Worm (Caenorhabditis elegans) whole organism, mixed stage, embryonic: ENCODE data around the gene D1054.9.
A peak's percentile ranks its signal among the peaks of the same experiment; 100 is the strongest.

Experiments used
- M03D4.4 ChIP-seq: sonication (generic microtip); optimal IDR thresholded peaks from 2 replicates; lab custom pipeline; 2017; ENCODE audit warnings: mild to moderate bottlenecking, missing genetic modification characterization, missing compliant biosample characterization
- bed-3 ChIP-seq: fragments of 200-800 bp; sonication (Bioruptor generic); optimal IDR thresholded peaks from 3 replicates; lab custom pipeline; 2018; ENCODE audit warnings: mild to moderate bottlenecking, missing genetic modification characterization, moderate library complexity, missing compliant biosample characterization
- blmp-1 ChIP-seq: fragments of 150-350 bp; optimal IDR thresholded peaks from 2 replicates; lab custom pipeline; 2014; ENCODE audit warnings: missing biosample characterization, missing genetic modification characterization
- ceh-39 ChIP-seq: fragments of 150-350 bp; optimal IDR thresholded peaks from 2 replicates; lab custom pipeline; 2014; ENCODE audit warnings: missing biosample characterization, missing genetic modification characterization
- ceh-43 ChIP-seq: fragments of 200-800 bp; sonication (Bioruptor generic); optimal IDR thresholded peaks from 2 replicates; lab custom pipeline; 2018; ENCODE audit warnings: mild to moderate bottlenecking, missing genetic modification characterization, moderate library complexity, missing compliant biosample characterization
- ceh-83 ChIP-seq: fragments of 200-800 bp; sonication (Bioruptor generic); optimal IDR thresholded peaks from 2 replicates; lab custom pipeline; 2018; ENCODE audit warnings: mild to moderate bottlenecking, missing genetic modification characterization, missing compliant biosample characterization
- ces-1 ChIP-seq: fragments of 150-350 bp; optimal IDR thresholded peaks from 2 replicates; lab custom pipeline; 2014; ENCODE audit warnings: missing biosample characterization, missing genetic modification reagents, missing genetic modification characterization
- cnd-1 ChIP-seq: fragments of 200-800 bp; sonication (Bioruptor generic); optimal IDR thresholded peaks from 2 replicates; lab custom pipeline; 2018; ENCODE audit warnings: mild to moderate bottlenecking, missing genetic modification characterization, missing compliant biosample characterization
- elt-1 ChIP-seq: sonication (generic microtip); optimal IDR thresholded peaks from 2 replicates; lab custom pipeline; 2017; ENCODE audit warnings: missing genetic modification characterization, mild to moderate bottlenecking, missing compliant biosample characterization, antibody characterized with exemption, moderate library complexity, borderline replicate concordance; ENCODE audit not compliant: insufficient read depth
- elt-3 ChIP-seq: fragments of 150-350 bp; optimal IDR thresholded peaks from 2 replicates; lab custom pipeline; 2014; ENCODE audit warnings: missing biosample characterization, missing genetic modification characterization
- flh-1 ChIP-seq: fragments of 200-800 bp; sonication (Bioruptor generic); optimal IDR thresholded peaks from 2 replicates; lab custom pipeline; 2018; ENCODE audit warnings: mild to moderate bottlenecking, missing genetic modification characterization, moderate library complexity, missing compliant biosample characterization
- ham-2 ChIP-seq: fragments of 200-800 bp; sonication (Bioruptor generic); optimal IDR thresholded peaks from 2 replicates; lab custom pipeline; 2018; ENCODE audit warnings: mild to moderate bottlenecking, missing genetic modification characterization, missing compliant biosample characterization
- hlh-1 ChIP-seq: fragments of 150-350 bp; optimal IDR thresholded peaks from 2 replicates; lab custom pipeline; 2014; ENCODE audit warnings: missing biosample characterization, missing genetic modification reagents, missing genetic modification characterization
- lin-13 ChIP-seq: fragments of 150-350 bp; optimal IDR thresholded peaks from 2 replicates; lab custom pipeline; 2014; ENCODE audit warnings: missing biosample characterization, missing genetic modification characterization
- lin-32 ChIP-seq: fragments of 200-800 bp; sonication (Bioruptor generic); optimal IDR thresholded peaks from 2 replicates; lab custom pipeline; 2018; ENCODE audit warnings: mild to moderate bottlenecking, missing genetic modification characterization, missing compliant biosample characterization
- lsy-2 ChIP-seq: fragments of 150-350 bp; optimal IDR thresholded peaks from 2 replicates; lab custom pipeline; 2014; ENCODE audit warnings: missing biosample characterization, missing genetic modification characterization
- mab-5 ChIP-seq: fragments of 150-350 bp; optimal IDR thresholded peaks from 2 replicates; lab custom pipeline; 2014; ENCODE audit warnings: missing biosample characterization, missing genetic modification characterization
- mep-1 ChIP-seq: fragments of 150-350 bp; optimal IDR thresholded peaks from 2 replicates; lab custom pipeline; 2017; ENCODE audit warnings: missing biosample characterization, missing genetic modification reagents, missing genetic modification characterization, inconsistent platforms
- nhr-12 ChIP-seq: fragments of 150-350 bp; optimal IDR thresholded peaks from 2 replicates; lab custom pipeline; 2014; ENCODE audit warnings: missing biosample characterization, missing genetic modification characterization
- nhr-2 ChIP-seq: fragments of 150-350 bp; optimal IDR thresholded peaks from 2 replicates; lab custom pipeline; 2014; ENCODE audit warnings: missing biosample characterization, missing genetic modification characterization
- nhr-237 ChIP-seq: fragments of 150-350 bp; optimal IDR thresholded peaks from 2 replicates; lab custom pipeline; 2014; ENCODE audit warnings: missing biosample characterization, missing genetic modification characterization
- nhr-28 ChIP-seq: fragments of 150-350 bp; optimal IDR thresholded peaks from 2 replicates; lab custom pipeline; 2014; ENCODE audit warnings: missing biosample characterization, missing genetic modification characterization
- nhr-76 ChIP-seq: sonication (generic microtip); optimal IDR thresholded peaks from 2 replicates; lab custom pipeline; 2017; ENCODE audit warnings: missing biosample characterization, missing genetic modification characterization
- pha-4 ChIP-seq: fragments of 150-350 bp; optimal IDR thresholded peaks from 2 replicates; lab custom pipeline; 2018; ENCODE audit warnings: missing biosample characterization, missing genetic modification reagents, missing genetic modification characterization
- sem-2 ChIP-seq: fragments of 200-800 bp; sonication (Bioruptor generic); optimal IDR thresholded peaks from 2 replicates; lab custom pipeline; 2018; ENCODE audit warnings: mild to moderate bottlenecking, missing genetic modification characterization, missing compliant biosample characterization
- snpc-4 ChIP-seq: fragments of 150-350 bp; optimal IDR thresholded peaks from 2 replicates; lab custom pipeline; 2014; ENCODE audit warnings: missing biosample characterization, missing genetic modification characterization
- unc-120 ChIP-seq: sonication (generic microtip); optimal IDR thresholded peaks from 2 replicates; lab custom pipeline; 2017; ENCODE audit warnings: missing genetic modification characterization, missing compliant biosample characterization; ENCODE audit not compliant: poor library complexity, severe bottlenecking
- unc-39 ChIP-seq: fragments of 150-350 bp; optimal IDR thresholded peaks from 2 replicates; lab custom pipeline; 2014; ENCODE audit warnings: missing biosample characterization, missing genetic modification characterization
- unc-62 ChIP-seq: fragments of 150-350 bp; optimal IDR thresholded peaks from 2 replicates; lab custom pipeline; 2014; ENCODE audit warnings: missing biosample characterization, missing genetic modification reagents, missing genetic modification characterization
- zip-8 ChIP-seq: fragments of 150-350 bp; optimal IDR thresholded peaks from 2 replicates; lab custom pipeline; 2014; ENCODE audit warnings: missing biosample characterization, missing genetic modification characterization

D1054.9 gene

ce11 chrV:10770026-10770425, 20.8 kb downstream of the D1054.9 start, which contains the start of the genes D1054.1 and pas-2:
Gene D1054.1 (minus strand): TSS chrV:10770217.
Gene pas-2 (plus strand): TSS chrV:10770368.
- TF ChIP-seq mab-5 (tag; lab: Kevin White, UChicago): no peak
- no peak for TF ChIP-seq nhr-237 (tag; lab: Kevin White, UChicago)
- TF ChIP-seq unc-62 (GFP tag; lab: Kevin White, UChicago): no peak
- no peak for TF ChIP-seq nhr-76 (tag; lab: Kevin White, UChicago)
- peak; percentile 15 for TF ChIP-seq mep-1 (tag; lab: Kevin White, UChicago)
- TF ChIP-seq ceh-83: no peak
- no peak for TF ChIP-seq nhr-28 (tag; lab: Kevin White, UChicago)
- TF ChIP-seq hlh-1 (tag; lab: Kevin White, UChicago): no peak
- TF ChIP-seq lsy-2: no peak
- TF ChIP-seq ces-1 (GFP tag; lab: Kevin White, UChicago): peak; percentile 85
- TF ChIP-seq elt-3 (tag; lab: Kevin White, UChicago): no peak
- TF ChIP-seq unc-39 (tag; lab: Kevin White, UChicago): no peak
- TF ChIP-seq, all 35 proteins: peak for 2

- TF ChIP-seq mep-1 (tag; lab: Kevin White, UChicago) (no peak), zip-8 (tag; lab: Kevin White, UChicago) (peak; percentile 94)
Measured at ce11 chrV:10768892-10769291, 22.0 kb downstream of the D1054.9 start.

- TF ChIP-seq blmp-1 (tag; lab: Kevin White, UChicago) (no peak), zip-8 (tag; lab: Kevin White, UChicago) (no peak), pha-4 (tag; lab: Kevin White, UChicago) (no peak), bed-3 (GFP tag; lab: Kevin White, UChicago) (no peak), ceh-43 (GFP tag; lab: Kevin White, UChicago) (no peak), hlh-1 (tag; lab: Kevin White, UChicago) (no peak), flh-1 (no peak), sem-2 (GFP tag; lab: Kevin White, UChicago) (no peak), nhr-2 (tag; lab: Kevin White, UChicago) (no peak), elt-1 (no peak), unc-62 (GFP tag; lab: Kevin White, UChicago) (no peak), unc-39 (tag; lab: Kevin White, UChicago) (no peak), lin-13 (tag; lab: Kevin White, UChicago) (no peak), mep-1 (tag; lab: Kevin White, UChicago) (no peak), ceh-39 (tag; lab: Kevin White, UChicago) (no peak), nhr-237 (tag; lab: Kevin White, UChicago) (no peak), lin-32 (GFP tag; lab: Kevin White, UChicago) (no peak), elt-3 (tag; lab: Kevin White, UChicago) (no peak), ces-1 (GFP tag; lab: Kevin White, UChicago) (no peak), snpc-4 (tag; lab: Kevin White, UChicago) (no peak)
Measured at ce11 chrV:10764066-10764465, 26.8 kb downstream of the D1054.9 start, which contains the start of gene ocr-1. Gene ocr-1 (plus strand): TSS chrV:10764366.

ce11 chrV:10762695-10763094, 28.2 kb downstream of the D1054.9 start, which contains the start of gene sre-6:
Gene sre-6 (minus strand): TSS chrV:10762795.
- no peak for TF ChIP-seq elt-1
- TF ChIP-seq unc-120: no peak
- no peak for TF ChIP-seq ham-2
- no peak for TF ChIP-seq nhr-12 (tag; lab: Kevin White, UChicago)
- no peak for TF ChIP-seq nhr-28 (tag; lab: Kevin White, UChicago)
- TF ChIP-seq M03D4.4: no peak
- TF ChIP-seq lin-13 (tag; lab: Kevin White, UChicago): no peak
- TF ChIP-seq hlh-1 (tag; lab: Kevin White, UChicago): no peak
- no peak for TF ChIP-seq lin-32 (GFP tag; lab: Kevin White, UChicago)
- TF ChIP-seq zip-8 (tag; lab: Kevin White, UChicago): no peak
- no peak for TF ChIP-seq bed-3 (GFP tag; lab: Kevin White, UChicago)
- no peak for TF ChIP-seq ceh-43 (GFP tag; lab: Kevin White, UChicago)
- no peak for TF ChIP-seq cnd-1 (tag; lab: Kevin White, UChicago)

- TF ChIP-seq lin-13 (tag; lab: Kevin White, UChicago) (no peak), mab-5 (tag; lab: Kevin White, UChicago) (no peak), ceh-39 (tag; lab: Kevin White, UChicago) (no peak), nhr-28 (tag; lab: Kevin White, UChicago) (no peak), lin-32 (GFP tag; lab: Kevin White, UChicago) (no peak), ceh-43 (GFP tag; lab: Kevin White, UChicago) (no peak)
Measured at ce11 chrV:10760839-10761238, 30.0 kb downstream of the D1054.9 start.
